In the genomic region with DNA sequence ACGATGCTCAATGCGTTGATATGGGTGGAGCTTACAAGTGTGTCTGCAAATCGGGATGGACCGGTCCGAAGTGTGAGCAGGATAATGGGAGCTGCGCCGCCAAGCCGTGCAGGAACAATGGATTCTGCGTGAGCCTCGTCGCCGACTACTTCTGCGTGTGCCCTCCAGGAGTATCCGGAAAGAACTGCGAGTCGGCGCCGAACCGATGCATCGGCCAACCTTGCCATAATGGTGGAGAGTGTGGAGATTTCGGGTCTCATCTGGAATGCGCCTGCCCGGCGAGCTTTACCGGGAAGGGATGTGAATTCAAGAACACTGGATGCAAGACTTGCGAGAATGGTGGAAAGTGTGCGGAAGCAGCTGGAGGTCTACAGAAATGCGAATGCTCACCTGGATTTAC, we compare ENCODE assay signal across 2 worm cellular contexts.
A peak's percentile ranks its signal among the peaks of the same experiment; 100 is the strongest.
TF ChIP-seq lines count a peak whose summit lies in the region.

No protein-coding gene starts in this region.

TF ChIP-seq in whole organism, L4 larva, 104 proteins besides CTCF, POLR2A, EP300 and RAD21:
- TF ChIP-seq set-16 (GFP tag; IDR thresholded peaks at IDR 0.05; lab: Robert Waterston, UW) (peak; percentile 75), mxl-2 (GFP tag; conservative IDR thresholded peaks at IDR 0.05; lab: Robert Waterston, UW) (no peak), unc-62 (GFP tag; optimal IDR thresholded peaks at IDR 0.05 in 1 of 2; lab: Kevin White, UChicago) (peak in 1 of 2 experiments; percentile 7), unc-62 (tag; optimal IDR thresholded peaks at IDR 0.05; lab: Kevin White, UChicago) (no peak)

TF ChIP-seq in whole organism, young adult, 124 proteins besides CTCF, POLR2A, EP300 and RAD21:
- TF ChIP-seq zfh-2 (GFP tag; conservative IDR thresholded peaks at IDR 0.05; lab: Robert Waterston, UW) (peak; percentile 75), nhr-27 (tag; optimal IDR thresholded peaks at IDR 0.05; lab: Kevin White, UChicago) (no peak)
